Fruit fly (Drosophila melanogaster): ENCODE data around the gene Caf1-180.

Caf1-180 gene

dm6 chrX:8588607-8589171, 17.4 kb downstream of the Caf1-180 start, which contains the start of gene CG12081 (continued):
- TF ChIP-seq CG8478 (optimal IDR thresholded peaks at IDR 0.05) (no peak), dan (GFP tag; IDR thresholded peaks at IDR 0.05) (no peak), inv (GFP tag; IDR thresholded peaks at IDR 0.05; ENCODE audit: partially characterized antibody) (peak; percentile 85), gro (GFP tag; optimal IDR thresholded peaks at IDR 0.05) (no peak), da (GFP tag; optimal IDR thresholded peaks at IDR 0.05) (no peak), CG17829 (tag; optimal IDR thresholded peaks at IDR 0.05) (no peak), Adf1 (GFP tag; IDR thresholded peaks at IDR 0.05) (peak; percentile 29; the same call in 1 of the 2 replicates), onecut (GFP tag; IDR thresholded peaks at IDR 0.05) (peak; percentile 72), grn (GFP tag; optimal IDR thresholded peaks at IDR 0.05) (no peak), ttk (GFP tag; IDR thresholded peaks at IDR 0.05) (no peak), vnd (GFP tag; IDR thresholded peaks at IDR 0.05; ENCODE audit: partially characterized antibody) (peak; percentile 86), ato (GFP tag; IDR thresholded peaks at IDR 0.05; ENCODE audit: partially characterized antibody) (peak; percentile 75), gem (tag; optimal IDR thresholded peaks at IDR 0.05) (no peak), yki (optimal IDR thresholded peaks at IDR 0.05) (no peak), CG42726 (GFP tag; IDR thresholded peaks at IDR 0.05; ENCODE audit: partially characterized antibody) (peak; percentile 83), C15 (GFP tag; IDR thresholded peaks at IDR 0.05) (no peak), chif (GFP tag; optimal IDR thresholded peaks at IDR 0.05) (no peak), Deaf1 (tag; optimal IDR thresholded peaks at IDR 0.05) (no peak), CG11696 (GFP tag; IDR thresholded peaks at IDR 0.05) (no peak), E2f2 (GFP tag; IDR thresholded peaks at IDR 0.05) (peak; percentile 75), az2 (GFP tag; optimal IDR thresholded peaks at IDR 0.05) (no peak), Taf1 (GFP tag; IDR thresholded peaks at IDR 0.05) (no peak), CG7963 (GFP tag; IDR thresholded peaks at IDR 0.05; ENCODE audit: partially characterized antibody) (peak; percentile 87), gcm (GFP tag; optimal IDR thresholded peaks at IDR 0.05) (no peak), ac (GFP tag; optimal IDR thresholded peaks at IDR 0.05) (no peak), stc (GFP tag; IDR thresholded peaks at IDR 0.05) (no peak), Dll (GFP tag; IDR thresholded peaks at IDR 0.05; ENCODE audit: partially characterized antibody) (peak; percentile 90), CG4820 (GFP tag; optimal IDR thresholded peaks at IDR 0.05) (no peak), CG3847 (GFP tag; IDR thresholded peaks at IDR 0.05) (no peak), unc-4 (GFP tag; IDR thresholded peaks at IDR 0.05; ENCODE audit: partially characterized antibody) (peak; percentile 83), Hand (GFP tag; optimal IDR thresholded peaks at IDR 0.05) (no peak), nerfin-1 (tag; optimal IDR thresholded peaks at IDR 0.05) (no peak), Dip2 (GFP tag; IDR thresholded peaks at IDR 0.05) (no peak), Bgb (GFP tag; IDR thresholded peaks at IDR 0.05; ENCODE audit: partially characterized antibody) (peak; percentile 95), CG32767 (GFP tag; IDR thresholded peaks at IDR 0.05) (no peak), CoRest (tag; optimal IDR thresholded peaks at IDR 0.05) (peak; percentile 27), Neu2 (GFP tag; optimal IDR thresholded peaks at IDR 0.05; ENCODE audit: borderline replicate concordance) (no peak), Abd-B (GFP tag; optimal IDR thresholded peaks at IDR 0.05) (no peak), Antp (GFP tag; optimal IDR thresholded peaks at IDR 0.05) (peak; percentile 3), CG13287 (GFP tag; IDR thresholded peaks at IDR 0.05; ENCODE audit: partially characterized antibody) (peak; percentile 92), fd102C (GFP tag; optimal IDR thresholded peaks at IDR 0.05) (no peak), ATbp (GFP tag; optimal IDR thresholded peaks at IDR 0.05) (no peak), CG30020 (tag; optimal IDR thresholded peaks at IDR 0.05) (peak; percentile 91), CG11093 (GFP tag; IDR thresholded peaks at IDR 0.05) (no peak), CG1233 (GFP tag; optimal IDR thresholded peaks at IDR 0.05) (no peak), emc (GFP tag; optimal IDR thresholded peaks at IDR 0.05) (no peak), BEAF-32 (GFP tag; optimal IDR thresholded peaks at IDR 0.05) (peak; percentile 89), sob (GFP tag; IDR thresholded peaks at IDR 0.05) (peak; percentile 55; the same call in 1 of the 2 replicates), CG17186 (GFP tag; optimal IDR thresholded peaks at IDR 0.05) (peak; percentile 65), zfh2 (GFP tag; optimal IDR thresholded peaks at IDR 0.05) (no peak), vfl (GFP tag; optimal IDR thresholded peaks at IDR 0.05) (no peak)
